Fruit fly (Drosophila melanogaster) Kc167 (cell line): Measurements from ENCODE around the gene ck.

Experiments used
- Myc ChIP-seq: fragments of >200 bp; optimal IDR thresholded peaks from 2 replicates; lab custom pipeline; 2017; ENCODE audit warnings: missing external identifiers
- h ChIP-seq: fragments of >200 bp; optimal IDR thresholded peaks from 3 replicates; lab custom pipeline; 2018; ENCODE audit warnings: missing external identifiers
- ttk ChIP-seq: sonication (Bioruptor generic); optimal IDR thresholded peaks from 2 replicates; lab custom pipeline; 2017; ENCODE audit warnings: missing external identifiers

- TF ChIP-seq h (no peak), ttk (lab: Kevin White, UChicago) (no peak), Myc (lab: Kevin White, UChicago) (no peak)
Measured at dm6 chr2L:15066141-15066540, 8.5 kb upstream of the ck start.
